Worm (Caenorhabditis elegans) whole organism, early embryonic: Measurements from ENCODE around the gene nhr-76.

Experiments used
- F13C5.2 ChIP-seq: sonication (generic microtip); optimal IDR thresholded peaks from 2 replicates; lab custom pipeline; 2017; ENCODE audit warnings: mild to moderate bottlenecking, missing genetic modification characterization, inconsistent platforms, missing compliant biosample characterization
- aly-1 ChIP-seq: sonication (generic microtip); optimal IDR thresholded peaks from 2 replicates; lab custom pipeline; 2016; ENCODE audit warnings: missing genetic modification characterization, missing compliant biosample characterization
- ama-1 ChIP-seq: fragments of 150-350 bp; optimal IDR thresholded peaks from 2 replicates; lab custom pipeline; 2014
- ets-7 ChIP-seq: sonication (generic microtip); optimal IDR thresholded peaks from 2 replicates; lab custom pipeline; 2016; ENCODE audit warnings: missing genotype, missing genetic modification characterization, missing compliant biosample characterization
- flt-1 ChIP-seq: fragments of 200-800 bp; sonication (Bioruptor generic); IDR thresholded peaks from 2 replicates; pipeline ENCODE4 v1.3.6; 2022; ENCODE audit warnings: missing genetic modification characterization, missing compliant biosample characterization
- hmg-4 ChIP-seq: fragments of 200-800 bp; sonication (Bioruptor generic); optimal IDR thresholded peaks from 2 replicates; lab custom pipeline; 2018; ENCODE audit warnings: mild to moderate bottlenecking, missing genetic modification characterization, missing compliant biosample characterization
- hnd-1 ChIP-seq: sonication (generic microtip); optimal IDR thresholded peaks from 2 replicates; lab custom pipeline; 2016; ENCODE audit warnings: missing genetic modification characterization, missing compliant biosample characterization
- scrt-1 ChIP-seq: fragments of 200-800 bp; sonication (Bioruptor generic); IDR thresholded peaks from 2 replicates; pipeline ENCODE4 v1.3.6; 2022; ENCODE audit warnings: missing genetic modification characterization, missing compliant biosample characterization
- sea-1 ChIP-seq: fragments of 200-800 bp; sonication (Bioruptor generic); conservative IDR thresholded peaks from 2 replicates; pipeline ENCODE4 v1.3.6; 2022; ENCODE audit warnings: missing genetic modification characterization, missing compliant biosample characterization
- tbx-11 ChIP-seq: fragments of 200-800 bp; sonication (Bioruptor generic); IDR thresholded peaks from 2 replicates; pipeline ENCODE4 v1.3.6; 2022; ENCODE audit warnings: missing genetic modification characterization, missing compliant biosample characterization
- tra-4 ChIP-seq: sonication (generic microtip); optimal IDR thresholded peaks from 2 replicates; lab custom pipeline; 2017; ENCODE audit warnings: missing genetic modification characterization, missing compliant biosample characterization

ce11 chrIV:664122-664521 is 36.8 kb downstream of the nhr-76 start:
- TF ChIP-seq ama-1 (lab: Kevin White, UChicago) (no peak), aly-1 (tag; lab: Kevin White, UChicago) (no peak), flt-1 (GFP tag; lab: Robert Waterston, UW) (no peak), scrt-1 (GFP tag; lab: Robert Waterston, UW) (no peak), sea-1 (GFP tag; lab: Robert Waterston, UW) (no peak), F13C5.2 (tag; lab: Kevin White, UChicago) (no peak), hnd-1 (tag; lab: Kevin White, UChicago) (no peak), hmg-4 (GFP tag; lab: Kevin White, UChicago) (no peak), tra-4 (tag; lab: Kevin White, UChicago) (no peak), tbx-11 (GFP tag; lab: Robert Waterston, UW) (no peak), ets-7 (tag; lab: Kevin White, UChicago) (no peak)
